Worm (Caenorhabditis elegans): ENCODE data around the gene mrpl-12.

The mrpl-12 gene

ce11 chrIII:10721056-10721455 is 13.5 kb downstream of the mrpl-12 start:
- TF ChIP-seq dpl-1 (GFP tag; optimal IDR thresholded peaks at IDR 0.05) (peak; percentile 39), lsl-1 (GFP tag; optimal IDR thresholded peaks at IDR 0.05) (peak; percentile 18), F33H1.4 (GFP tag; IDR thresholded peaks at IDR 0.05) (0 out of 2 replicates have a peak, but pooled peaks have one; percentile 7), ceh-100 (GFP tag; IDR thresholded peaks at IDR 0.05) (peak; percentile 35; the same call in 1 of the 2 replicates), F23B12.7 (tag; optimal IDR thresholded peaks at IDR 0.05; ENCODE audit: insufficient read depth) (no peak), egrh-3 (GFP tag; IDR thresholded peaks at IDR 0.05) (no peak), lin-54 (GFP tag; optimal IDR thresholded peaks at IDR 0.05) (peak; percentile 46), efl-1 (GFP tag; optimal IDR thresholded peaks at IDR 0.05) (peak; percentile 47)

- TF ChIP-seq attf-6 (GFP tag; IDR thresholded peaks at IDR 0.05) (no peak), D2030.7 (GFP tag; IDR thresholded peaks at IDR 0.05) (peak; percentile 34; the same call in 1 of the 2 replicates), lsl-1 (GFP tag; optimal IDR thresholded peaks at IDR 0.05) (peak; percentile 78), snpc-1.1 (tag; optimal IDR thresholded peaks at IDR 0.05; ENCODE audit: insufficient read depth) (no peak), mes-4 (tag; optimal IDR thresholded peaks at IDR 0.05) (no peak), Y53G8AR.9 (GFP tag; conservative IDR thresholded peaks at IDR 0.05) (no peak), madf-6 (GFP tag; IDR thresholded peaks at IDR 0.05) (peak; percentile 61), mxl-1 (tag; optimal IDR thresholded peaks at IDR 0.05) (no peak), cebp-1 (GFP tag; IDR thresholded peaks at IDR 0.05) (no peak), cebp-1 (tag; optimal IDR thresholded peaks at IDR 0.05) (no peak), gei-17 (GFP tag; optimal IDR thresholded peaks at IDR 0.05) (no peak), dpff-1 (tag; optimal IDR thresholded peaks at IDR 0.05) (no peak), ekl-4 (GFP tag; IDR thresholded peaks at IDR 0.05) (0 out of 2 replicates have a peak, but pooled peaks have one; percentile 20), K11D2.4 (GFP tag; IDR thresholded peaks at IDR 0.05) (no peak), repo-1 (tag; optimal IDR thresholded peaks at IDR 0.05) (no peak), ceh-91 (GFP tag; IDR thresholded peaks at IDR 0.05) (peak; percentile 33; the same call in 1 of the 2 replicates), F33H1.4 (GFP tag; IDR thresholded peaks at IDR 0.05) (peak; percentile 49), mcd-1 (GFP tag; IDR thresholded peaks at IDR 0.05) (0 out of 2 replicates have a peak, but pooled peaks have one; percentile 13), tbp1 (GFP tag; optimal IDR thresholded peaks at IDR 0.05) (no peak), egl-18 (GFP tag; IDR thresholded peaks at IDR 0.05) (no peak), ztf-25 (GFP tag; IDR thresholded peaks at IDR 0.05) (no peak), dox-1 (GFP tag; IDR thresholded peaks at IDR 0.05) (0 out of 2 replicates have a peak, but pooled peaks have one; percentile 19), nhr-80 (tag; optimal IDR thresholded peaks at IDR 0.05) (no peak), chd-7 (tag; optimal IDR thresholded peaks at IDR 0.05) (no peak), C06A6.2 (GFP tag; conservative IDR thresholded peaks at IDR 0.05) (no peak), ztf-3 (GFP tag; optimal IDR thresholded peaks at IDR 0.05) (no peak)
Measured at ce11 chrIII:10730510-10730909, 22.9 kb downstream of the mrpl-12 start, which contains the start of gene tat-3. Gene tat-3 (minus strand): TSS chrIII:10730705.

- TF ChIP-seq ceh-100 (GFP tag; IDR thresholded peaks at IDR 0.05) (peak; percentile 51; the same call in 1 of the 2 replicates), snpc-4 (GFP tag; optimal IDR thresholded peaks at IDR 0.05) (peak; percentile 85), snpc-4 (tag; optimal IDR thresholded peaks at IDR 0.05) (peak in 3 of 4 experiments; percentile 83 to 92 (median 88)), egl-44 (GFP tag; IDR thresholded peaks at IDR 0.05) (peak; percentile 21; the same call in 1 of the 2 replicates), lsl-1 (GFP tag; optimal IDR thresholded peaks at IDR 0.05) (peak; percentile 58), Y53G8AR.9 (GFP tag; conservative IDR thresholded peaks at IDR 0.05) (peak; percentile 65; the same call in 1 of the 2 replicates), ztf-3 (GFP tag; optimal IDR thresholded peaks at IDR 0.05) (no peak), nfya-1 (tag; optimal IDR thresholded peaks at IDR 0.05; ENCODE audit: borderline replicate concordance, insufficient read depth) (no peak), ets-4 (GFP tag; optimal IDR thresholded peaks at IDR 0.05) (no peak), hmg-1.2 (GFP tag; IDR thresholded peaks at IDR 0.05) (peak; percentile 77), hsf-1 (GFP tag; IDR thresholded peaks at IDR 0.05) (peak; percentile 67), snpc-1.3 (tag; optimal IDR thresholded peaks at IDR 0.05; ENCODE audit: insufficient read depth) (peak; percentile 5), dox-1 (GFP tag; IDR thresholded peaks at IDR 0.05) (peak; percentile 66; the same call in 1 of the 2 replicates), mcd-1 (GFP tag; IDR thresholded peaks at IDR 0.05) (no peak), F33H1.4 (GFP tag; IDR thresholded peaks at IDR 0.05) (peak; percentile 53), madf-3 (GFP tag; IDR thresholded peaks at IDR 0.05) (no peak), snpc-3.4 (tag; optimal IDR thresholded peaks at IDR 0.05) (peak; percentile 55), madf-8 (GFP tag; conservative IDR thresholded peaks at IDR 0.05) (peak; percentile 39; the same call in 1 of the 2 replicates), nhr-27 (tag; optimal IDR thresholded peaks at IDR 0.05) (no peak), lin-54 (GFP tag; optimal IDR thresholded peaks at IDR 0.05) (peak; percentile 45), attf-6 (GFP tag; IDR thresholded peaks at IDR 0.05) (0 out of 2 replicates have a peak, but pooled peaks have one; percentile 54)
Measured at ce11 chrIII:10733300-10733699, 25.7 kb downstream of the mrpl-12 start.
